Worm (Caenorhabditis elegans): ENCODE measurements around the gene ZK418.10.

Gene ZK418.10

DNA sequence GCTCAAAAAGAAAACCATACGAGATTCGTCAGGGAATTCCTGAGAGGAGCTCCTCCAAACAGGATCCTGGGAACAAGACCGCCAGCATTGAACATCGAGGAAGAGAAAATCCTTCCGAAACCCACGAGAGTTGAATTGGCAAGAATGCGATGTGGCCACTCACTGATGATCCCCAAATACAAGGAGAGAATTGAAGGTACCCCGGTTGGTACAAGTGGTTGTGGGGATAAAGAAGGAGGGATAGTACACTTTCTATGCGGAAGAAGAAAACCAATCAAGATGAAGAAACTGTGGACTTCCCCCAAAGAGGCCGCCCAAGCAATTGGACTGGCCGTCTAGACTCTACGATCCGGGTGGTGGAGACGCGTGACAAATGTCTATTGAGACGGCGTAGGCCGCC lies 27.4 kb downstream of the ZK418.10 start:
- TF ChIP-seq C34F6.9 (tag; optimal IDR thresholded peaks at IDR 0.05) = no peak
- no peak for TF ChIP-seq ceh-16 (tag; optimal IDR thresholded peaks at IDR 0.05)
- no peak for TF ChIP-seq lin-13 (GFP tag; optimal IDR thresholded peaks at IDR 0.05)
- TF ChIP-seq nhr-11 (tag; optimal IDR thresholded peaks at IDR 0.05) = no peak
- no peak for TF ChIP-seq blmp-1 (tag; optimal IDR thresholded peaks at IDR 0.05; ENCODE audit: insufficient read depth)
- no peak for TF ChIP-seq lin-39 (tag; optimal IDR thresholded peaks at IDR 0.05)
- no peak for TF ChIP-seq mbf-1 (tag; optimal IDR thresholded peaks at IDR 0.05)

DNA sequence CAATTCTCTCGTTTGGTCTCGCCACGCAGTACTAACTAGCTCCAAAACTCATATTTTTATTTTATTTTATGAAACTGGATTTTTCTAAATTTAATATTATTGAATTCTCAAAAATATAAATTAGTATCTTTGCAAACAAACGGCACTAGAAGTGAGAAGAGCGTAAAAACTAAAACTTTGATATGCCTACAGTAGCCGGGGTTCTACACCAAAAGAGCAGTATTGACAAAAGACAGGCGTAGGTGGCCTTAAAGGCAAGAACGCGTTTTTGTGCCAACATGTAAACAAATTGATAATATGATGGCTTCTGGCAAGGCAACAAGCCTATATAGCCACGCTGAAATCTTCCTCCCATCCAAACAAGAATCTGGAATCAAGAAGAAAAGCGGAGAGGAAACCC lies 27.9 kb downstream of the ZK418.10 start, which contains the start of gene R01H2.1:
Gene R01H2.1, plus strand, starts transcription at position 301 of the 400 bp plus-strand sequence.
- TF ChIP-seq skn-1 (tag; optimal IDR thresholded peaks at IDR 0.05) (no peak), lin-11 (tag; optimal IDR thresholded peaks at IDR 0.05) (no peak)

DNA sequence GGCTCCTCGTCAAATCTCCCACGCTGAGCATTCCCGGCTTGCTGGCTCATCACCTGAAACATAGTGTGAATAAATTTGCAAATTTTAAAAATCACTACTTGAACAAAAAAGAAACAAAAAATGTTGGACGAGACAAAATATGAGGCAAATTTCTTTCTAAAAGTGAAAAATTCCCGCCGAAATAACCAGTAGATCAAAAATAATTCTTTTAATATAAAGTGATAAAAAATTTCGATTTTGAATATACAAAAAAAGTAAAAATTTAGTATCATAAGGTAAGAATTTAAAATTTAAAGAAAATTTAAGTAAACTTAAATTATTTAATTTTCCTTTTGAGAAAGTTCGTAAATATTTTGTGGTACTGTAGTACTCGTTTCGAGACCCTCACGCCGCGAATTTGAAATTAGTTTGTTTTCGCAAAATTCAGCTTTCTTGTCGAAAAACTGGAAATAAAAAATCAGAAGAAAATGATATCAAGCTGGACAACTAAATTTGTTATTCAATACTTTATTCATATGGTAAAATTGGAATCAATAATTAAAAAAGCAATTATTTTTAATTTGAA lies 29.9 kb downstream of the ZK418.10 start, which contains the start of gene egg-2:
Gene egg-2, minus strand, starts transcription at position 53 of the 565 bp plus-strand sequence.
- TF ChIP-seq unc-55 (GFP tag; optimal IDR thresholded peaks at IDR 0.05) = no peak
- no peak for TF ChIP-seq blmp-1 (tag; optimal IDR thresholded peaks at IDR 0.05; ENCODE audit: insufficient read depth)
- TF ChIP-seq nhr-10 (tag; optimal IDR thresholded peaks at IDR 0.05) = no peak
- no peak for TF ChIP-seq unc-62 (GFP tag; optimal IDR thresholded peaks at IDR 0.05)
- no peak for TF ChIP-seq mbf-1 (tag; optimal IDR thresholded peaks at IDR 0.05)

DNA sequence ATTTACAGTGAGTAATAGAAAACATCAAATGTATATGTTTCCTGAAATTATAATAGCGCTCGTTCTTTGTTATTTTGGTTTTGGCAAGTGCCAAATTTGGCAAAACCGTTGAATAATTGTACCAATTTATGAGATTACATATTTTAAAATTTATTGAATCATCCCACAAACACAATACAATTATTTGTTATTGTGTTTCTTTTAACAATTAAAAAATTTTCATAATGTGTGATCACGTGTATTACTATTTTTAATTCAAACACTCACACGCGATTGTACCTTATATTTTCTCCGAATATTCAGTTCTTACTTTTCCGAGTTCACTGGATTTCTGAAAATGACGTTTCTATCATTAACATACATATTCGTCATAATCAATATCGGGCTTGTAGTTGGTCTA lies 34.3 kb downstream of the ZK418.10 start, which contains the start of gene R01H2.2:
Gene R01H2.2, plus strand, starts transcription at position 301 of the 400 bp plus-strand sequence.
- TF ChIP-seq ztf-11 (tag; optimal IDR thresholded peaks at IDR 0.05) = no peak
- no peak for TF ChIP-seq lsy-2 (tag; optimal IDR thresholded peaks at IDR 0.05)
- no peak for TF ChIP-seq R02D3.7 (tag; optimal IDR thresholded peaks at IDR 0.05)
- no peak for TF ChIP-seq mdl-1 (tag; optimal IDR thresholded peaks at IDR 0.05)
- no peak for TF ChIP-seq aly-2 (tag; optimal IDR thresholded peaks at IDR 0.05)
- TF ChIP-seq egl-27 (tag; optimal IDR thresholded peaks at IDR 0.05) = no peak
- no peak for TF ChIP-seq ztf-4 (tag; optimal IDR thresholded peaks at IDR 0.05)
- TF ChIP-seq ZK546.5 (tag; optimal IDR thresholded peaks at IDR 0.05) = no peak
- TF ChIP-seq ztf-1 (GFP tag; conservative IDR thresholded peaks at IDR 0.05) = no peak
- no peak for TF ChIP-seq nhr-12 (tag; optimal IDR thresholded peaks at IDR 0.05)
- no peak for TF ChIP-seq unc-39 (tag; optimal IDR thresholded peaks at IDR 0.05)
- no peak for TF ChIP-seq zag-1 (tag; optimal IDR thresholded peaks at IDR 0.05)
- TF ChIP-seq dmd-4 (tag; optimal IDR thresholded peaks at IDR 0.05) = no peak
- no peak for TF ChIP-seq nhr-10 (tag; optimal IDR thresholded peaks at IDR 0.05)
- TF ChIP-seq lin-39 (tag; optimal IDR thresholded peaks at IDR 0.05) = no peak
- no peak for TF ChIP-seq nhr-237 (tag; optimal IDR thresholded peaks at IDR 0.05)
- TF ChIP-seq snpc-4 (tag; optimal IDR thresholded peaks at IDR 0.05) = no peak
- TF ChIP-seq elt-3 (tag; optimal IDR thresholded peaks at IDR 0.05) = no peak

DNA sequence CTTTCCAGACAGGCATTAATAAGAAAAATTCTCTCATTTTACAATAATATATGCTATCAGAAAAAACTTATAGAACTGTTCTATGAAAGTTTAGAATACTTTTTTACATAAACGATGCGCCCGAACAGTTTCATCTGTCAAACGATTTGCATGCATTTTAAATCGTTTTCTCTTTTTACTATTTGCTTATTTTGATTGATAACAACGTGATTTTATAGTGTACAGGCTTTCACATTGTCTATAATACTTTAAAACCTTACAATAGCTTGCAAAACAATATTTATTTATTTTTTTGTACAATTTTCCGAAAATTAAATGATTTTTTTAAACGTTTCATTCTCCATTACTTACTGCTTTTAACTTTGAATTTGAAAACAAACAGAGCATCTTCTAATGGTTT lies 44.8 kb downstream of the ZK418.10 start, which contains the start of gene R01H2.7:
Gene R01H2.7, minus strand, starts transcription at position 101 of the 400 bp plus-strand sequence.
- TF ChIP-seq R02D3.7 (tag; optimal IDR thresholded peaks at IDR 0.05) = no peak
- TF ChIP-seq ztf-11 (tag; optimal IDR thresholded peaks at IDR 0.05) = no peak
- no peak for TF ChIP-seq ZK546.5 (tag; optimal IDR thresholded peaks at IDR 0.05)
- TF ChIP-seq mab-5 (tag; optimal IDR thresholded peaks at IDR 0.05) = no peak
- no peak for TF ChIP-seq ztf-1 (GFP tag; conservative IDR thresholded peaks at IDR 0.05)
- no peak for TF ChIP-seq fos-1 (tag; optimal IDR thresholded peaks at IDR 0.05)
- TF ChIP-seq snpc-4 (tag; optimal IDR thresholded peaks at IDR 0.05) = no peak

Data from whole organism, L2 larva.